Fruit fly (Drosophila melanogaster) whole organism, embryonic: Measurements from ENCODE around the gene pav.

Experiments used
- Ada2b ChIP-seq: fragments of 200-800 bp; sonication (Bioruptor generic); IDR thresholded peaks from 2 replicates; pipeline ENCODE4 v1.3.6; 2022; ENCODE audit warnings: missing biosample characterization, missing genetic modification characterization
- BtbVII ChIP-seq: fragments of 200-800 bp; sonication (Bioruptor generic); optimal IDR thresholded peaks from 3 replicates; lab custom pipeline; 2017; ENCODE audit warnings: missing biosample characterization, mild to moderate bottlenecking, missing genetic modification characterization
- CG10209 ChIP-seq: fragments of 200-800 bp; sonication (Bioruptor generic); optimal IDR thresholded peaks from 3 replicates; lab custom pipeline; 2017; ENCODE audit warnings: missing biosample characterization, mild to moderate bottlenecking, missing genetic modification characterization, missing genetic modification reagents
- CG10431 ChIP-seq: fragments of 200-800 bp; sonication (Bioruptor generic); optimal IDR thresholded peaks from 3 replicates; lab custom pipeline; 2018; ENCODE audit warnings: missing biosample characterization, mild to moderate bottlenecking, missing genetic modification characterization
- CG11247 ChIP-seq: fragments of 200-800 bp; sonication (Bioruptor generic); IDR thresholded peaks from 2 replicates; pipeline ENCODE4 v1.3.6; 2022; ENCODE audit warnings: missing biosample characterization, missing genetic modification characterization
- CG11456 ChIP-seq: fragments of 200-800 bp; sonication (Bioruptor generic); IDR thresholded peaks from 3 replicates; pipeline ENCODE4 v1.3.6; 2022; ENCODE audit warnings: missing biosample characterization, missing genetic modification characterization
- CG12299 ChIP-seq: fragments of 200-800 bp; sonication (Bioruptor generic); optimal IDR thresholded peaks from 2 replicates; lab custom pipeline; 2018; ENCODE audit warnings: missing biosample characterization, mild to moderate bottlenecking, missing genetic modification characterization
- CG13287 ChIP-seq: fragments of 200-800 bp; sonication (Bioruptor generic); IDR thresholded peaks from 2 replicates; pipeline ENCODE4 v1.3.6; 2022; ENCODE audit warnings: missing biosample characterization, missing genetic modification characterization; ENCODE audit not compliant: partially characterized antibody
- CG1529 ChIP-seq: fragments of 200-800 bp; sonication (Bioruptor generic); optimal IDR thresholded peaks from 3 replicates; lab custom pipeline; 2018; ENCODE audit warnings: missing biosample characterization, missing genetic modification characterization
- CG15696 ChIP-seq: fragments of 200-800 bp; sonication (Bioruptor generic); optimal IDR thresholded peaks from 2 replicates; lab custom pipeline; 2019; ENCODE audit warnings: missing biosample characterization, mild to moderate bottlenecking, missing genetic modification characterization, moderate library complexity
- CG1647 ChIP-seq: fragments of 200-800 bp; sonication (Bioruptor generic); optimal IDR thresholded peaks from 3 replicates; lab custom pipeline; 2016; ENCODE audit warnings: missing biosample characterization, missing genetic modification characterization
- CG16813 ChIP-seq: fragments of 200-800 bp; sonication (Bioruptor generic); IDR thresholded peaks from 3 replicates; pipeline ENCODE4 v1.3.6; 2022; ENCODE audit warnings: missing biosample characterization, missing genetic modification characterization; ENCODE audit not compliant: partially characterized antibody
- CG17568 ChIP-seq: fragments of 200-800 bp; sonication (Bioruptor generic); optimal IDR thresholded peaks from 2 replicates; lab custom pipeline; 2018; ENCODE audit warnings: missing biosample characterization, mild to moderate bottlenecking, missing genetic modification characterization, moderate library complexity
- CG30403 ChIP-seq: fragments of 200-800 bp; sonication (Bioruptor generic); optimal IDR thresholded peaks from 3 replicates; lab custom pipeline; 2016; ENCODE audit warnings: missing biosample characterization, missing genetic modification characterization
- CG3065 ChIP-seq: fragments of 200-800 bp; sonication (Bioruptor generic); optimal IDR thresholded peaks from 2 replicates; lab custom pipeline; 2016; ENCODE audit warnings: missing biosample characterization, missing genetic modification characterization
- CG31388 ChIP-seq: fragments of 200-800 bp; sonication (Bioruptor generic); optimal IDR thresholded peaks from 2 replicates; lab custom pipeline; 2016; ENCODE audit warnings: missing biosample characterization, missing genetic modification characterization
- CG33213 ChIP-seq: fragments of 200-800 bp; sonication (Bioruptor generic); optimal IDR thresholded peaks from 3 replicates; lab custom pipeline; 2016; ENCODE audit warnings: missing biosample characterization, missing genetic modification characterization
- CG4404 ChIP-seq: fragments of 200-800 bp; sonication (Bioruptor generic); IDR thresholded peaks from 2 replicates; pipeline ENCODE4 v1.3.6; 2022; ENCODE audit warnings: missing biosample characterization, missing genetic modification characterization
- CG4854 ChIP-seq: fragments of 200-800 bp; sonication (Bioruptor generic); optimal IDR thresholded peaks from 2 replicates; lab custom pipeline; 2016; ENCODE audit warnings: missing biosample characterization, missing genetic modification characterization, inconsistent platforms
- CG6272 ChIP-seq: fragments of 200-800 bp; sonication (Bioruptor generic); IDR thresholded peaks from 2 replicates; pipeline ENCODE4 v1.3.6; 2022; ENCODE audit warnings: missing biosample characterization, missing genetic modification characterization
- CG6689 ChIP-seq: fragments of 200-800 bp; sonication (Bioruptor generic); IDR thresholded peaks from 2 replicates; pipeline ENCODE4 v1.3.6; 2022; ENCODE audit warnings: missing biosample characterization, missing genetic modification characterization
- CG6765 ChIP-seq: fragments of 200-800 bp; sonication (Bioruptor generic); optimal IDR thresholded peaks from 3 replicates; lab custom pipeline; 2017; ENCODE audit warnings: missing biosample characterization, mild to moderate bottlenecking, missing genetic modification characterization
- CG8478 ChIP-seq: fragments of >200 bp; optimal IDR thresholded peaks from 2 replicates; lab custom pipeline; 2018
- Camta ChIP-seq: fragments of 200-800 bp; sonication (Bioruptor generic); optimal IDR thresholded peaks from 2 replicates; lab custom pipeline; 2016; ENCODE audit warnings: missing biosample characterization, missing genetic modification characterization
- D19B ChIP-seq: fragments of 200-800 bp; sonication (Bioruptor generic); optimal IDR thresholded peaks from 2 replicates; lab custom pipeline; 2017; ENCODE audit warnings: missing biosample characterization, mild to moderate bottlenecking, missing genetic modification characterization
- HHEX ChIP-seq: fragments of 200-800 bp; sonication (Bioruptor generic); optimal IDR thresholded peaks from 3 replicates; lab custom pipeline; 2017; ENCODE audit warnings: missing biosample characterization, mild to moderate bottlenecking, missing genetic modification characterization, missing genetic modification reagents
- HLH3B ChIP-seq: fragments of 200-800 bp; sonication (Bioruptor generic); IDR thresholded peaks from 2 replicates; pipeline ENCODE4 v1.3.6; 2022; ENCODE audit warnings: missing biosample characterization, missing genetic modification characterization
- Hand ChIP-seq: fragments of 200-800 bp; sonication (Bioruptor generic); optimal IDR thresholded peaks from 2 replicates; lab custom pipeline; 2017; ENCODE audit warnings: mild to moderate bottlenecking, missing biosample characterization, missing genetic modification reagents, missing genetic modification characterization
- HmgZ ChIP-seq: fragments of 200-800 bp; sonication (Bioruptor generic); optimal IDR thresholded peaks from 2 replicates; lab custom pipeline; 2018; ENCODE audit warnings: missing biosample characterization, mild to moderate bottlenecking, missing genetic modification characterization
- Hsf ChIP-seq: fragments of 200-800 bp; sonication (Bioruptor generic); optimal IDR thresholded peaks from 3 replicates; lab custom pipeline; 2016; ENCODE audit warnings: missing biosample characterization, missing genetic modification characterization
- Jarid2 ChIP-seq: fragments of 200-800 bp; sonication (Bioruptor generic); optimal IDR thresholded peaks from 3 replicates; lab custom pipeline; 2017; ENCODE audit warnings: mild to moderate bottlenecking, missing biosample characterization, missing genetic modification reagents, missing genetic modification characterization
- Myb ChIP-seq: fragments of 200-800 bp; sonication (Bioruptor generic); optimal IDR thresholded peaks from 2 replicates; lab custom pipeline; 2016; ENCODE audit warnings: missing biosample characterization, missing genetic modification characterization
- Nf-YC ChIP-seq: fragments of 200-800 bp; optimal IDR thresholded peaks from 3 replicates; lab custom pipeline; 2019; ENCODE audit warnings: missing biosample characterization, mild to moderate bottlenecking, missing genetic modification characterization, moderate library complexity
- Side ChIP-seq: fragments of 200-800 bp; sonication (Bioruptor generic); optimal IDR thresholded peaks from 2 replicates; lab custom pipeline; 2016; ENCODE audit warnings: missing biosample characterization, missing genetic modification characterization
- ac ChIP-seq: fragments of 200-800 bp; sonication (Bioruptor generic); optimal IDR thresholded peaks from 3 replicates; lab custom pipeline; 2017; ENCODE audit warnings: missing biosample characterization, mild to moderate bottlenecking, missing genetic modification characterization
- ara ChIP-seq: fragments of 200-800 bp; sonication (Bioruptor generic); IDR thresholded peaks from 2 replicates; pipeline ENCODE4 v1.3.6; 2022; ENCODE audit warnings: missing biosample characterization, missing genetic modification characterization
- ato ChIP-seq: fragments of 200-800 bp; sonication (Bioruptor generic); IDR thresholded peaks from 2 replicates; pipeline ENCODE4 v1.3.6; 2022; ENCODE audit warnings: missing biosample characterization, missing genetic modification characterization; ENCODE audit not compliant: partially characterized antibody
- chn ChIP-seq: fragments of 200-800 bp; sonication (Bioruptor generic); optimal IDR thresholded peaks from 2 replicates; lab custom pipeline; 2016; ENCODE audit warnings: missing biosample characterization, missing genetic modification characterization
- croc ChIP-seq: fragments of 200-800 bp; sonication (Bioruptor generic); conservative IDR thresholded peaks from 3 replicates; pipeline ENCODE4 v1.3.6; 2022; ENCODE audit warnings: missing biosample characterization, missing genetic modification characterization
- her ChIP-seq: fragments of 200-800 bp; sonication (Bioruptor generic); optimal IDR thresholded peaks from 2 replicates; lab custom pipeline; 2016; ENCODE audit warnings: missing biosample characterization, missing genetic modification characterization
- hth ChIP-seq: fragments of >200 bp; optimal IDR thresholded peaks from 2 replicates; lab custom pipeline; 2017; ENCODE audit warnings: inconsistent platforms
- insv ChIP-seq, 2 experiments: fragments of 200-800 bp; sonication (Bioruptor generic); optimal IDR thresholded peaks; 3 replicates each; lab custom pipeline; 2016 to 2018; ENCODE audit warnings: missing biosample characterization in 2 of 2, missing genetic modification characterization in 2 of 2
- jing ChIP-seq: fragments of 200-800 bp; sonication (Bioruptor generic); optimal IDR thresholded peaks from 2 replicates; lab custom pipeline; 2018; ENCODE audit warnings: missing biosample characterization, mild to moderate bottlenecking, missing genetic modification characterization
- knrl ChIP-seq: fragments of 200-800 bp; sonication (Bioruptor generic); IDR thresholded peaks from 3 replicates; pipeline ENCODE4 v1.3.6; 2022; ENCODE audit warnings: missing biosample characterization, missing genetic modification characterization; ENCODE audit not compliant: partially characterized antibody
- lilli ChIP-seq: fragments of 200-800 bp; sonication (Bioruptor generic); optimal IDR thresholded peaks from 3 replicates; lab custom pipeline; 2016; ENCODE audit warnings: missing biosample characterization, missing genetic modification characterization
- oc ChIP-seq: fragments of 200-800 bp; sonication (Bioruptor generic); optimal IDR thresholded peaks from 2 replicates; lab custom pipeline; 2018; ENCODE audit warnings: missing biosample characterization, mild to moderate bottlenecking, missing genetic modification characterization, moderate library complexity
- pita ChIP-seq: fragments of 200-800 bp; sonication (Bioruptor generic); optimal IDR thresholded peaks from 2 replicates; lab custom pipeline; 2017; ENCODE audit warnings: missing biosample characterization, mild to moderate bottlenecking, missing genetic modification characterization
- rib ChIP-seq: fragments of 200-800 bp; sonication (Bioruptor generic); IDR thresholded peaks from 2 replicates; pipeline ENCODE4 v1.3.6; 2022; ENCODE audit warnings: missing biosample characterization, missing genetic modification characterization
- salm ChIP-seq: fragments of 200-800 bp; sonication (Bioruptor generic); optimal IDR thresholded peaks from 2 replicates; lab custom pipeline; 2018; ENCODE audit warnings: missing biosample characterization, mild to moderate bottlenecking, missing genetic modification characterization
- stwl ChIP-seq: fragments of 200-800 bp; sonication (Bioruptor generic); optimal IDR thresholded peaks from 3 replicates; lab custom pipeline; 2018; ENCODE audit warnings: missing biosample characterization, mild to moderate bottlenecking, missing genetic modification characterization, moderate library complexity
- unpg ChIP-seq: fragments of 200-800 bp; sonication (Bioruptor generic); optimal IDR thresholded peaks from 3 replicates; lab custom pipeline; 2018; ENCODE audit warnings: missing biosample characterization, mild to moderate bottlenecking, missing genetic modification characterization, moderate library complexity

pav gene

dm6 chr3L:4259102-4259558 is 16.6 kb downstream of the pav start, which contains the start of the genes CG15011 and CG1309 (continued):
- TF ChIP-seq HHEX (GFP tag; lab: Kevin White, UChicago) (peak; percentile 52), HmgZ (tag; lab: Kevin White, UChicago) (peak; percentile 94), unpg (GFP tag; lab: Kevin White, UChicago) (peak; percentile 84), CG33213 (GFP tag; lab: Kevin White, UChicago) (peak; percentile 75), Side (GFP tag; lab: Kevin White, UChicago) (peak; percentile 80), D19B (GFP tag; lab: Kevin White, UChicago) (peak; percentile 59), CG11456 (GFP tag; lab: Robert Waterston, UW) (peak; percentile 75; the same call in 2 of the 3 replicates), Myb (peak; percentile 62), CG16813 (no peak), CG13287 (GFP tag; lab: Robert Waterston, UW) (peak; percentile 64; the same call in 1 of the 2 replicates), Ada2b (GFP tag; lab: Robert Waterston, UW) (peak; percentile 76), CG11247 (GFP tag; lab: Robert Waterston, UW) (peak; percentile 56; the same call in 1 of the 2 replicates), CG1529 (GFP tag; lab: Kevin White, UChicago) (peak; percentile 55), CG6272 (GFP tag; lab: Robert Waterston, UW) (peak; percentile 79), CG30403 (GFP tag; lab: Kevin White, UChicago) (peak; percentile 92), pita (GFP tag; lab: Kevin White, UChicago) (no peak), insv (GFP tag; optimal IDR thresholded peaks at IDR 0.05; lab: Kevin White, UChicago) (peak; percentile 21 to 84), ato (no peak), ara (GFP tag; lab: Robert Waterston, UW) (no peak), Nf-YC (peak; percentile 79), CG17568 (GFP tag; lab: Kevin White, UChicago) (no peak), Jarid2 (peak; percentile 21), HLH3B (GFP tag; lab: Robert Waterston, UW) (peak; percentile 68; the same call in 1 of the 2 replicates), CG4404 (GFP tag; lab: Robert Waterston, UW) (peak; percentile 66), CG15696 (peak; percentile 85), chn (peak; percentile 91), Hand (GFP tag; lab: Kevin White, UChicago) (peak; percentile 36), CG10431 (GFP tag; lab: Kevin White, UChicago) (peak; percentile 16), CG3065 (GFP tag; lab: Kevin White, UChicago) (peak; percentile 54), jing (GFP tag; lab: Kevin White, UChicago) (no peak), CG6765 (GFP tag; lab: Kevin White, UChicago) (peak; percentile 0), Hsf (GFP tag; lab: Kevin White, UChicago) (peak; percentile 91), CG4854 (peak; percentile 81), CG1647 (GFP tag; lab: Kevin White, UChicago) (peak; percentile 81), CG6689 (GFP tag; lab: Robert Waterston, UW) (peak; percentile 70), BtbVII (no peak), CG10209 (peak; percentile 77), oc (peak; percentile 66), stwl (peak; percentile 79), Camta (GFP tag; lab: Kevin White, UChicago) (peak; percentile 84), salm (peak; percentile 56), CG12299 (tag; lab: Kevin White, UChicago) (peak; percentile 67), CG8478 (lab: Kevin White, UChicago) (no peak), CG31388 (peak; percentile 51), rib (GFP tag; lab: Robert Waterston, UW) (0 out of 2 replicates have a peak, but pooled peaks have one; percentile 35), croc (GFP tag; lab: Robert Waterston, UW) (peak; percentile 59), her (peak; percentile 66), knrl (GFP tag; lab: Robert Waterston, UW) (peak; percentile 69), hth (lab: Kevin White, UChicago) (no peak), ac (GFP tag; lab: Kevin White, UChicago) (peak; percentile 12), lilli (peak; percentile 94)
